Worm (Caenorhabditis elegans) whole organism, L1 larva: Measurements from ENCODE around the gene chil-3.

Experiments used
- mdl-1 ChIP-seq, 2 experiments: fragments of 150-350 bp; optimal IDR thresholded peaks; 2 replicates each; lab custom pipeline; 2014 to 2017; ENCODE audit warnings: missing biosample characterization in 2 of 2, missing genetic modification characterization in 2 of 2, inconsistent platforms in 1 of 2
- skn-1 ChIP-seq: fragments of 150-350 bp; optimal IDR thresholded peaks from 2 replicates; lab custom pipeline; 2014; ENCODE audit warnings: missing biosample characterization, missing genetic modification characterization
- sox-4 ChIP-seq: sonication (generic microtip); optimal IDR thresholded peaks from 2 replicates; lab custom pipeline; 2016; ENCODE audit warnings: missing genetic modification characterization, missing compliant biosample characterization
- sptf-1 ChIP-seq: fragments of 150-350 bp; optimal IDR thresholded peaks from 2 replicates; lab custom pipeline; 2014; ENCODE audit warnings: missing biosample characterization, missing genetic modification characterization
- unc-130 ChIP-seq: fragments of 150-350 bp; optimal IDR thresholded peaks from 2 replicates; lab custom pipeline; 2017; ENCODE audit warnings: missing biosample characterization, missing genetic modification characterization, inconsistent platforms
- zag-1 ChIP-seq: fragments of 150-350 bp; optimal IDR thresholded peaks from 2 replicates; lab custom pipeline; 2014; ENCODE audit warnings: missing biosample characterization, missing genetic modification characterization

DNA sequence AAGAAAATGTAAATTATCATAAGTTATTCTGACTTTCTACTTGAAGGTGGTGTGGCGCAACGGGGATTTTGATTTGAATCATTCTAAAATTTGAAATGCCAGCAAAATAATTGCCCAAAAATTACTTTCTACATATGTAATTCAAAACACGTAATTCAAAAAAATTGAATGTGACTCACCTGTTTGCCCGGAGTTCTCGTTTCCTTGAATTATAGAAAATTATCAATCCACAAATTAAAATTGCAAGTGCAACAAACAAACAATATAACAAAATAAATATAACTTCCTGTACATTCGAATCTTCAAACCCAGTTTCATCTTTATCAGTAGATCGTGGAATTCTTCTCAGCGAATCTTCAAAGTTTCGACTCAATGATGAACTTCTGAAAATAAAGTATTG, 6.9 kb upstream of the chil-3 start:
- no peak for TF ChIP-seq zag-1
- TF ChIP-seq skn-1 = no peak
- no peak for TF ChIP-seq unc-130 (tag; lab: Kevin White, UChicago)
- TF ChIP-seq sptf-1 (tag; lab: Kevin White, UChicago) = no peak
- TF ChIP-seq mdl-1 (tag; optimal IDR thresholded peaks at IDR 0.05; lab: Kevin White, UChicago) = no peak
- no peak for TF ChIP-seq sox-4 (tag; lab: Kevin White, UChicago)
